Worm (Caenorhabditis elegans): ENCODE measurements around the gene srg-16.

Gene srg-16

DNA sequence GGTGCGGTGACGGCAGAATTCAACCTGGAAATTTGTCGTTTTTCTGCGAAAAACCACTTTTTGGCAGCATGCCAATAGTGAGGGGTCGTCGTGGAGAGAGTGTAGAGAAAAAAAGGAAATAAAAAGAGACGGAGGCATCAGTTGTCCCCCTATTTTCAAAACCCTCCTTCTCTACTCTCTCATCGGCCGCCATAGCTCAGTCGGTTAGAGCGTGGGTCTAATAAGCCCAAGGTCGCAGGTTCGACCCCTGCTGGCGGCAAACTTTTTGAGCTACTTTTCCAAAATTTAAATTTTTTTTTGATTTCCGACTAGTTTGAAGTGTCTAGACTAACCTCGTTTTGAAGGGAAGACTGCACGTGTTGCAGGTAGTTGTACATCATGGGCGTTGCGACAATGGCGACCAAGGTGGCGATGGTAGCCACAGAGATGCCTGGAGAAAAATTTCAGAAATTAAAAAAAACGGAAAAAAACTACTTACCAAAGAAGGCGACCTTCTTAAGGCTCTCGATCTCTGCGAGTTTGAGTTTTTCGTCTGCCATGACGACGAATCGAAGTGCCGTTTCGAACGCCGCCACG is 27.7 kb downstream of the srg-16 start, which contains the start of gene col-85 (continued):
- TF ChIP-seq tbx-9 (tag; optimal IDR thresholded peaks at IDR 0.05; ENCODE audit: borderline replicate concordance) (no peak), ceh-58 (GFP tag; IDR thresholded peaks at IDR 0.05) (peak; percentile 93), B0261.1 (tag; optimal IDR thresholded peaks at IDR 0.05) (peak; percentile 99), F52B5.7 (tag; optimal IDR thresholded peaks at IDR 0.05) (peak; percentile 63), ztf-28 (GFP tag; IDR thresholded peaks at IDR 0.05) (peak; percentile 81), ets-4 (GFP tag; optimal IDR thresholded peaks at IDR 0.05) (no peak), attf-5 (GFP tag; optimal IDR thresholded peaks at IDR 0.05) (peak; percentile 84), ceh-100 (GFP tag; IDR thresholded peaks at IDR 0.05) (peak; percentile 78), zfh-2 (GFP tag; conservative IDR thresholded peaks at IDR 0.05) (peak; percentile 17), egl-18 (GFP tag; IDR thresholded peaks at IDR 0.05) (0 out of 2 replicates have a peak, but pooled peaks have one; percentile 50), T07F8.4 (tag; optimal IDR thresholded peaks at IDR 0.05) (peak; percentile 85), somi-1 (GFP tag; optimal IDR thresholded peaks at IDR 0.05) (peak; percentile 79), nfya-1 (tag; optimal IDR thresholded peaks at IDR 0.05; ENCODE audit: borderline replicate concordance, insufficient read depth) (no peak)

DNA sequence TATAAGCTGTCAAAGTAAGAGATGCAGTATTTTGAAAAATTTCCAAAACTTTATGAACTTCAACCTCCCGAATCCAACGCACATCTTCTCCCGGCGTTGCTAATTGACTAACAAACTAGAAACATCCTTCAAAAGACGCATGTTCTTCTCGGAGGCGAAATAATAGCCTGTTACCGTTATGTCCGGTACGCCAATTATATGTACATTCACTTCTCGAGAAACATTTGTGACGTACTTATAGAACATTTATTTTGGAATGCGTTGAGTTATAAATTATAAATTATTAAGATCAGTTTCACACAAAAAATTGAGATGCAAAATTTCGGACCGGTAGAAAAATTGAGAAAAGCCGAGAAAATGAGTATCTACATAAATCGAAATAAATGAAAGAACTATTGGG is 30.0 kb downstream of the srg-16 start, which contains the start of gene T21B4.3:
Gene T21B4.3 (minus strand): TSS at position 101 of the 400 bp plus-strand sequence.
- TF ChIP-seq atf-7 (tag; optimal IDR thresholded peaks at IDR 0.05): no peak
- no peak for TF ChIP-seq madf-8 (GFP tag; conservative IDR thresholded peaks at IDR 0.05)
- no peak for TF ChIP-seq Y53F4B.3 (GFP tag; IDR thresholded peaks at IDR 0.05)
- no peak for TF ChIP-seq nfya-2 (GFP tag; IDR thresholded peaks at IDR 0.05)
- TF ChIP-seq attf-3 (GFP tag; conservative IDR thresholded peaks at IDR 0.05): no peak

DNA sequence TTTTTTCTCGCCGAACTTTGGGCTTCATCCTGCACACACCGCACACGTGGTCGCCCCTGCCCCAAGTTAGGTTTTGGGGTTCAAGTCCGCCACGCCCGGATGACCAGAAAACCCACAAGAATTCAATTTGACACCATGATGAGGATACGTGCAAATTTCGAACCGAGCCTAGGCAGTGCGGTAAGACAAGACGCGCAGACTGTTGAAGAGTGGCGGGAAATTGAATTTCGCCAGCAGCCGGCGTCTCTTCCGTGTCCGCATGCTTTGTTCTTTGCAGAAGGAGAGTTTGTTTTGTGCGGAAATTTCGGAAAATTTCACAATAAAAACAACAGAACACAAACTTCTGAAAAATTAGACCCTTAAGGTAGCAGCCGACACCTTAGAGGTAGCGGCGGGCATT is 33.0 kb downstream of the srg-16 start:
- peak; percentile 42; the same call in 1 of the 2 replicates for TF ChIP-seq zfh-2 (GFP tag; conservative IDR thresholded peaks at IDR 0.05)
- no peak for TF ChIP-seq ztf-28 (GFP tag; IDR thresholded peaks at IDR 0.05)

DNA sequence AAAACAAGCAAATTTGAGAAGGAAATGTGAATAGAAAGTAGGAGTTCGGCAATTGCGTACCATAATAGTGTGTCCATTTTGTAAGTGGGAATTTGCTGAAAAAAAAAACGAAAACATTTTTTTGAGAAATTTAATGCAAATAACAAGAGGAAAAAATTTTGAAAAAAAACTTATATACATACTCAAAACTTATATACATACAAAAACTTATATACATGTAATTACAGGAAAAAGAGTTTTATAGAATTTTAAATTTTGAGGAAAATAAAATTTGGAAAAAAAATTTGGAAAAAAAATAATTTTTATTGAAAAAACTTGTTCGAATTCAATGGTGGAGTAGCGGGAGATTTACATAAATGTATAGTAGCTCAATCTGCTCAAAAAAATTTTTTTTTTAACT is 35.9 kb downstream of the srg-16 start, which contains the start of gene ador-1:
Gene ador-1 (minus strand): TSS at position 101 of the 400 bp plus-strand sequence.
- TF ChIP-seq F22D6.2 (tag; optimal IDR thresholded peaks at IDR 0.05) (no peak), F37B4.10 (GFP tag; IDR thresholded peaks at IDR 0.05) (no peak), pbrm-1 (GFP tag; IDR thresholded peaks at IDR 0.05) (no peak), dpl-1 (GFP tag; optimal IDR thresholded peaks at IDR 0.05) (no peak), Y56A3A.18 (GFP tag; IDR thresholded peaks at IDR 0.05) (no peak), nhr-90 (tag; optimal IDR thresholded peaks at IDR 0.05) (no peak), tlf-1 (GFP tag; optimal IDR thresholded peaks at IDR 0.05) (no peak), zim-3 (tag; optimal IDR thresholded peaks at IDR 0.05) (no peak), hmg-20 (GFP tag; IDR thresholded peaks at IDR 0.05) (no peak), F39B2.1 (GFP tag; IDR thresholded peaks at IDR 0.05) (no peak), aptf-2 (GFP tag; conservative IDR thresholded peaks at IDR 0.05) (no peak), cebp-2 (GFP tag; IDR thresholded peaks at IDR 0.05) (no peak), xnd-1 (tag; optimal IDR thresholded peaks at IDR 0.05) (no peak), F33H1.4 (GFP tag; IDR thresholded peaks at IDR 0.05) (no peak), nhr-120 (GFP tag; IDR thresholded peaks at IDR 0.05) (no peak), gei-17 (GFP tag; optimal IDR thresholded peaks at IDR 0.05) (no peak), akir-1 (GFP tag; optimal IDR thresholded peaks at IDR 0.05) (no peak), repo-1 (tag; optimal IDR thresholded peaks at IDR 0.05) (no peak)

All from whole organism, young adult.